Worm (Caenorhabditis elegans) whole organism, L1 larva: ENCODE data around the gene ZK669.3.

ENCODE experiments used
- fos-1 ChIP-seq: fragments of 150-350 bp; optimal IDR thresholded peaks from 2 replicates; lab custom pipeline; 2014; ENCODE audit warnings: missing biosample characterization, missing genetic modification characterization
- lin-13 ChIP-seq: fragments of 150-350 bp; optimal IDR thresholded peaks from 2 replicates; lab custom pipeline; 2014; ENCODE audit warnings: missing biosample characterization, missing genetic modification reagents, missing genetic modification characterization
- nhr-19 ChIP-seq: fragments of 200-800 bp; sonication (Bioruptor generic); conservative IDR thresholded peaks from 2 replicates; pipeline ENCODE4 v1.3.6; 2022; ENCODE audit warnings: missing genetic modification characterization, missing compliant biosample characterization
- nhr-28 ChIP-seq: fragments of 150-350 bp; optimal IDR thresholded peaks from 2 replicates; lab custom pipeline; 2014; ENCODE audit warnings: missing biosample characterization, missing genetic modification characterization
- skn-1 ChIP-seq: fragments of 150-350 bp; optimal IDR thresholded peaks from 2 replicates; lab custom pipeline; 2014; ENCODE audit warnings: missing biosample characterization, missing genetic modification characterization
- unc-130 ChIP-seq: fragments of 150-350 bp; optimal IDR thresholded peaks from 2 replicates; lab custom pipeline; 2017; ENCODE audit warnings: missing biosample characterization, missing genetic modification characterization, inconsistent platforms

ce11 chrII:7907539-7907997 is 33.4 kb upstream of the ZK669.3 start, which contains the start of gene best-23:
- TF ChIP-seq unc-130 (no peak), nhr-19 (GFP tag; lab: Robert Waterston, UW) (peak; percentile 61), lin-13 (GFP tag; lab: Kevin White, UChicago) (no peak), skn-1 (no peak), fos-1 (tag; lab: Kevin White, UChicago) (no peak), nhr-28 (tag; lab: Kevin White, UChicago) (no peak)
